Fruit fly (Drosophila melanogaster) whole organism, pupa: Measurements from ENCODE around the gene CG33640.

Source experiments
- CG13204 ChIP-seq: fragments of 200-800 bp; sonication (Bioruptor generic); optimal IDR thresholded peaks from 2 replicates; lab custom pipeline; 2018; ENCODE audit warnings: missing biosample characterization, mild to moderate bottlenecking, missing genetic modification characterization, moderate library complexity
- CG15710 ChIP-seq: fragments of 200-800 bp; sonication (Bioruptor generic); optimal IDR thresholded peaks from 2 replicates; lab custom pipeline; 2018; ENCODE audit warnings: missing biosample characterization, mild to moderate bottlenecking, missing genetic modification characterization, moderate library complexity
- CG32121 ChIP-seq: fragments of 200-800 bp; sonication (Bioruptor generic); IDR thresholded peaks from 2 replicates; pipeline ENCODE4 v1.3.6; 2022; ENCODE audit warnings: missing biosample characterization, missing genetic modification characterization
- CG4496 ChIP-seq: fragments of 200-800 bp; sonication (Bioruptor generic); IDR thresholded peaks from 3 replicates; pipeline ENCODE4 v1.3.6; 2022; ENCODE audit warnings: missing biosample characterization, missing genetic modification characterization
- CG8159 ChIP-seq: fragments of 200-800 bp; sonication (Bioruptor generic); optimal IDR thresholded peaks from 3 replicates; lab custom pipeline; 2018; ENCODE audit warnings: missing biosample characterization, mild to moderate bottlenecking, missing genetic modification characterization, moderate library complexity
- CG8301 ChIP-seq: fragments of 200-800 bp; sonication (Bioruptor generic); optimal IDR thresholded peaks from 2 replicates; lab custom pipeline; 2018; ENCODE audit warnings: missing biosample characterization, mild to moderate bottlenecking, missing genetic modification characterization
- CG9948 ChIP-seq: fragments of 200-800 bp; sonication (Bioruptor generic); optimal IDR thresholded peaks from 2 replicates; lab custom pipeline; 2018; ENCODE audit warnings: missing biosample characterization, mild to moderate bottlenecking, missing genetic modification characterization, moderate library complexity
- D1 ChIP-seq: fragments of 200-800 bp; sonication (Bioruptor generic); optimal IDR thresholded peaks from 2 replicates; lab custom pipeline; 2018; ENCODE audit warnings: missing biosample characterization, mild to moderate bottlenecking, missing genetic modification characterization, moderate library complexity
- fd96Ca ChIP-seq: fragments of 200-800 bp; sonication (Bioruptor generic); IDR thresholded peaks from 3 replicates; pipeline ENCODE4 v1.3.6; 2022; ENCODE audit warnings: missing biosample characterization, missing genetic modification characterization
- rn ChIP-seq: fragments of 200-800 bp; sonication (Bioruptor generic); IDR thresholded peaks from 2 replicates; pipeline ENCODE4 v1.3.6; 2022; ENCODE audit warnings: missing biosample characterization, missing genetic modification characterization

- TF ChIP-seq CG8301 (no peak), CG13204 (GFP tag; lab: Kevin White, UChicago) (no peak), CG32121 (GFP tag; lab: Robert Waterston, UW) (no peak), CG8159 (tag; lab: Kevin White, UChicago) (no peak), CG15710 (tag; lab: Kevin White, UChicago) (no peak), CG9948 (tag; lab: Kevin White, UChicago) (no peak), rn (GFP tag; lab: Robert Waterston, UW) (no peak), fd96Ca (GFP tag; lab: Robert Waterston, UW) (no peak), D1 (tag; lab: Kevin White, UChicago) (no peak), CG4496 (GFP tag; lab: Robert Waterston, UW) (no peak)
These were observed 27.8 kb downstream of the CG33640 start for dm6 chr2L:13555397-13555796.
